Fruit fly (Drosophila melanogaster) whole organism, wandering third instar larva: Measurements from ENCODE around the gene BBS8.
A peak's percentile ranks its signal among the peaks of the same experiment; 100 is the strongest.

Experiments
- CG9705 ChIP-seq: fragments of 200-800 bp; sonication (Bioruptor generic); optimal IDR thresholded peaks from 2 replicates; lab custom pipeline; 2018; ENCODE audit warnings: missing biosample characterization, mild to moderate bottlenecking, missing genetic modification characterization
- HLH106 ChIP-seq: fragments of 200-800 bp; optimal IDR thresholded peaks from 3 replicates; lab custom pipeline; 2019; ENCODE audit warnings: missing biosample characterization, mild to moderate bottlenecking, missing genetic modification characterization, moderate library complexity
- Jra ChIP-seq: sonication (Bioruptor generic); optimal IDR thresholded peaks from 2 replicates; lab custom pipeline; 2016; ENCODE audit warnings: missing biosample characterization, missing genetic modification characterization
- N ChIP-seq: fragments of >200 bp; optimal IDR thresholded peaks from 2 replicates; lab custom pipeline; 2018; ENCODE audit warnings: missing biosample characterization, missing external identifiers, missing genetic modification characterization
- br ChIP-seq: fragments of 200-800 bp; sonication (Bioruptor generic); optimal IDR thresholded peaks from 2 replicates; lab custom pipeline; 2016; ENCODE audit warnings: missing biosample characterization, missing genetic modification characterization
- fru ChIP-seq: fragments of 200-800 bp; sonication (Bioruptor generic); optimal IDR thresholded peaks from 3 replicates; lab custom pipeline; 2016; ENCODE audit warnings: missing biosample characterization, mild to moderate bottlenecking, missing genetic modification characterization
- h ChIP-seq: fragments of 200-800 bp; sonication (Bioruptor generic); optimal IDR thresholded peaks from 3 replicates; lab custom pipeline; 2016; ENCODE audit warnings: missing biosample characterization, mild to moderate bottlenecking, missing genetic modification characterization
- lola ChIP-seq: fragments of >200 bp; optimal IDR thresholded peaks from 2 replicates; lab custom pipeline; 2017; ENCODE audit warnings: missing biosample characterization, missing genetic modification characterization
- pan ChIP-seq: fragments of >200 bp; optimal IDR thresholded peaks from 2 replicates; lab custom pipeline; 2017
- rgr ChIP-seq: fragments of 200-800 bp; sonication (Bioruptor generic); optimal IDR thresholded peaks from 3 replicates; lab custom pipeline; 2016; ENCODE audit warnings: missing biosample characterization, mild to moderate bottlenecking, missing genetic modification characterization
- sage ChIP-seq: fragments of 200-800 bp; sonication (Bioruptor generic); optimal IDR thresholded peaks from 2 replicates; lab custom pipeline; 2016; ENCODE audit warnings: missing biosample characterization, mild to moderate bottlenecking, missing genetic modification characterization
- sv ChIP-seq: fragments of 200-800 bp; sonication (Bioruptor generic); optimal IDR thresholded peaks from 3 replicates; lab custom pipeline; 2016; ENCODE audit warnings: missing biosample characterization, missing genetic modification characterization
- usp ChIP-seq: fragments of >200 bp; optimal IDR thresholded peaks from 2 replicates; lab custom pipeline; 2017; ENCODE audit warnings: missing biosample characterization, missing genetic modification characterization
- woc ChIP-seq: sonication (Bioruptor generic); optimal IDR thresholded peaks from 2 replicates; lab custom pipeline; 2016; ENCODE audit warnings: missing biosample characterization, mild to moderate bottlenecking, missing genetic modification characterization

- TF ChIP-seq sage (GFP tag; lab: Kevin White, UChicago) (peak; percentile 93), h (peak; percentile 97), N (GFP tag; lab: Kevin White, UChicago) (no peak), fru (GFP tag; lab: Kevin White, UChicago) (peak; percentile 96), Jra (GFP tag; lab: Kevin White, UChicago) (peak; percentile 76), usp (no peak), br (GFP tag; lab: Kevin White, UChicago) (peak; percentile 96), CG9705 (peak; percentile 82), lola (GFP tag; lab: Kevin White, UChicago) (no peak), woc (peak; percentile 96), pan (lab: Kevin White, UChicago) (no peak), sv (GFP tag; lab: Kevin White, UChicago) (peak; percentile 0), HLH106 (tag; lab: Kevin White, UChicago) (peak; percentile 94), rgr (GFP tag; lab: Kevin White, UChicago) (peak; percentile 93)
Measured at dm6 chr2L:429680-430484, 7.2 kb downstream of the BBS8 start.
